Fruit fly (Drosophila melanogaster) whole organism, embryonic: ENCODE measurements around the gene Gr5a.

Experiments used
- ATbp ChIP-seq: fragments of 200-800 bp; sonication (Bioruptor generic); optimal IDR thresholded peaks from 2 replicates; lab custom pipeline; 2017; ENCODE audit warnings: missing biosample characterization, mild to moderate bottlenecking, missing genetic modification characterization, missing genetic modification reagents
- Asciz ChIP-seq: fragments of 200-800 bp; sonication (Bioruptor generic); optimal IDR thresholded peaks from 2 replicates; lab custom pipeline; 2017; ENCODE audit warnings: missing biosample characterization, mild to moderate bottlenecking, missing genetic modification characterization, missing genetic modification reagents
- CG11093 ChIP-seq: fragments of 200-800 bp; sonication (Bioruptor generic); IDR thresholded peaks from 3 replicates; pipeline ENCODE4 v1.3.6; 2022; ENCODE audit warnings: missing biosample characterization, missing genetic modification characterization
- CG11247 ChIP-seq: fragments of 200-800 bp; sonication (Bioruptor generic); IDR thresholded peaks from 2 replicates; pipeline ENCODE4 v1.3.6; 2022; ENCODE audit warnings: missing biosample characterization, missing genetic modification characterization
- CG11723 ChIP-seq: fragments of 200-800 bp; sonication (Bioruptor generic); optimal IDR thresholded peaks from 2 replicates; lab custom pipeline; 2017; ENCODE audit warnings: missing biosample characterization, mild to moderate bottlenecking, missing genetic modification characterization
- CG12236 ChIP-seq: fragments of 200-800 bp; sonication (Bioruptor generic); optimal IDR thresholded peaks from 2 replicates; lab custom pipeline; 2016; ENCODE audit warnings: missing biosample characterization, missing genetic modification characterization
- CG12299 ChIP-seq: fragments of 200-800 bp; sonication (Bioruptor generic); optimal IDR thresholded peaks from 2 replicates; lab custom pipeline; 2018; ENCODE audit warnings: missing biosample characterization, mild to moderate bottlenecking, missing genetic modification characterization
- CG12659 ChIP-seq: fragments of 200-800 bp; sonication (Bioruptor generic); optimal IDR thresholded peaks from 3 replicates; lab custom pipeline; 2017; ENCODE audit warnings: mild to moderate bottlenecking, missing biosample characterization, missing genetic modification reagents, missing genetic modification characterization
- CG14441 ChIP-seq: fragments of 200-800 bp; sonication (Bioruptor generic); IDR thresholded peaks from 2 replicates; pipeline ENCODE4 v1.3.6; 2022; ENCODE audit warnings: missing biosample characterization, missing genetic modification characterization
- CG15073 ChIP-seq: fragments of 200-800 bp; sonication (Bioruptor generic); optimal IDR thresholded peaks from 2 replicates; lab custom pipeline; 2016; ENCODE audit warnings: missing biosample characterization, missing genetic modification characterization
- CG15601 ChIP-seq: fragments of 200-800 bp; sonication (Bioruptor generic); optimal IDR thresholded peaks from 3 replicates; lab custom pipeline; 2019; ENCODE audit warnings: missing biosample characterization, mild to moderate bottlenecking, missing genetic modification characterization, moderate library complexity
- CG16813 ChIP-seq: fragments of 200-800 bp; sonication (Bioruptor generic); IDR thresholded peaks from 3 replicates; pipeline ENCODE4 v1.3.6; 2022; ENCODE audit warnings: missing biosample characterization, missing genetic modification characterization; ENCODE audit not compliant: partially characterized antibody
- CG17328 ChIP-seq: fragments of 200-800 bp; sonication (Bioruptor generic); IDR thresholded peaks from 2 replicates; pipeline ENCODE4 v1.3.6; 2022; ENCODE audit warnings: missing biosample characterization, missing genetic modification characterization
- CG2129 ChIP-seq: fragments of 200-800 bp; sonication (Bioruptor generic); IDR thresholded peaks from 2 replicates; pipeline ENCODE4 v1.3.6; 2022; ENCODE audit warnings: missing biosample characterization, missing genetic modification characterization; ENCODE audit not compliant: partially characterized antibody
- CG2199 ChIP-seq: fragments of 200-800 bp; sonication (Bioruptor generic); IDR thresholded peaks from 3 replicates; pipeline ENCODE4 v1.3.6; 2022; ENCODE audit warnings: missing biosample characterization, missing genetic modification characterization
- CG33213 ChIP-seq: fragments of 200-800 bp; sonication (Bioruptor generic); optimal IDR thresholded peaks from 3 replicates; lab custom pipeline; 2016; ENCODE audit warnings: missing biosample characterization, missing genetic modification characterization
- CG34422 ChIP-seq: fragments of 200-800 bp; sonication (Bioruptor generic); IDR thresholded peaks from 3 replicates; pipeline ENCODE4 v1.3.6; 2022; ENCODE audit warnings: missing biosample characterization, missing genetic modification characterization
- CG4328 ChIP-seq: fragments of 200-800 bp; sonication (Bioruptor generic); optimal IDR thresholded peaks from 3 replicates; lab custom pipeline; 2017; ENCODE audit warnings: missing biosample characterization, missing genetic modification reagents, missing genetic modification characterization
- CG4424 ChIP-seq: fragments of 200-800 bp; sonication (Bioruptor generic); optimal IDR thresholded peaks from 3 replicates; lab custom pipeline; 2016; ENCODE audit warnings: missing biosample characterization, missing genetic modification characterization
- CG6272 ChIP-seq: fragments of 200-800 bp; sonication (Bioruptor generic); IDR thresholded peaks from 2 replicates; pipeline ENCODE4 v1.3.6; 2022; ENCODE audit warnings: missing biosample characterization, missing genetic modification characterization
- CG7963 ChIP-seq: fragments of 200-800 bp; sonication (Bioruptor generic); IDR thresholded peaks from 3 replicates; pipeline ENCODE4 v1.3.6; 2022; ENCODE audit warnings: missing biosample characterization, missing genetic modification characterization; ENCODE audit not compliant: partially characterized antibody
- CG8290 ChIP-seq, 3 experiments: fragments of 200-800 bp; sonication (Bioruptor generic); optimal IDR thresholded peaks; 2 replicates each; lab custom pipeline; 2016 to 2019; ENCODE audit warnings: missing biosample characterization in 3 of 3, missing genetic modification characterization in 3 of 3, mild to moderate bottlenecking in 2 of 3, moderate library complexity in 1 of 3
- CG8388 ChIP-seq: fragments of 200-800 bp; sonication (Bioruptor generic); optimal IDR thresholded peaks from 2 replicates; lab custom pipeline; 2019; ENCODE audit warnings: missing biosample characterization, mild to moderate bottlenecking, missing genetic modification characterization, moderate library complexity
- CTCF ChIP-seq: fragments of 200-800 bp; sonication (Bioruptor generic); optimal IDR thresholded peaks from 2 replicates; lab custom pipeline; 2017; ENCODE audit warnings: missing biosample characterization, mild to moderate bottlenecking, missing genetic modification characterization, moderate library complexity
- D ChIP-seq, 2 experiments: fragments of 200-800 bp in 1 of 2; fragments of >200 bp in 1 of 2; sonication (Bioruptor generic) in 1 of 2; optimal IDR thresholded peaks; 2 replicates in 1 of 2; 3 replicates in 1 of 2; lab custom pipeline; 2017; ENCODE audit warnings: mild to moderate bottlenecking in 1 of 2, missing biosample characterization in 1 of 2, missing genetic modification characterization in 1 of 2, missing genetic modification reagents in 1 of 2
- D19A ChIP-seq: fragments of 200-800 bp; optimal IDR thresholded peaks from 3 replicates; lab custom pipeline; 2019; ENCODE audit warnings: missing biosample characterization, mild to moderate bottlenecking, missing genetic modification characterization, moderate library complexity
- D19B ChIP-seq: fragments of 200-800 bp; sonication (Bioruptor generic); optimal IDR thresholded peaks from 2 replicates; lab custom pipeline; 2017; ENCODE audit warnings: missing biosample characterization, mild to moderate bottlenecking, missing genetic modification characterization
- Dek ChIP-seq: fragments of 200-800 bp; sonication (Bioruptor generic); optimal IDR thresholded peaks from 3 replicates; lab custom pipeline; 2019; ENCODE audit warnings: missing biosample characterization, mild to moderate bottlenecking, missing genetic modification characterization, moderate library complexity
- Dip3 ChIP-seq: fragments of 200-800 bp; sonication (Bioruptor generic); optimal IDR thresholded peaks from 3 replicates; lab custom pipeline; 2016; ENCODE audit warnings: missing biosample characterization, missing genetic modification characterization
- Elba2 ChIP-seq: fragments of 200-800 bp; sonication (Bioruptor generic); optimal IDR thresholded peaks from 3 replicates; lab custom pipeline; 2016; ENCODE audit warnings: missing biosample characterization, missing genetic modification characterization
- Fer1 ChIP-seq: fragments of 200-800 bp; sonication (Bioruptor generic); optimal IDR thresholded peaks from 2 replicates; lab custom pipeline; 2017; ENCODE audit warnings: missing biosample characterization, mild to moderate bottlenecking, missing genetic modification characterization
- H15 ChIP-seq: fragments of 200-800 bp; sonication (Bioruptor generic); IDR thresholded peaks from 3 replicates; pipeline ENCODE4 v1.3.6; 2022; ENCODE audit warnings: missing biosample characterization, missing genetic modification characterization
- HLH4C ChIP-seq: fragments of 200-800 bp; sonication (Bioruptor generic); IDR thresholded peaks from 3 replicates; pipeline ENCODE4 v1.3.6; 2022; ENCODE audit warnings: missing biosample characterization, missing genetic modification characterization; ENCODE audit not compliant: partially characterized antibody
- HLHmδ ChIP-seq: fragments of 200-800 bp; sonication (Bioruptor generic); optimal IDR thresholded peaks from 2 replicates; lab custom pipeline; 2018; ENCODE audit warnings: missing biosample characterization, mild to moderate bottlenecking, missing genetic modification characterization, moderate library complexity
- Ptx1 ChIP-seq: fragments of 200-800 bp; sonication (Bioruptor generic); IDR thresholded peaks from 2 replicates; pipeline ENCODE4 v1.3.6; 2022; ENCODE audit warnings: missing biosample characterization, missing genetic modification characterization
- Sry-β ChIP-seq: fragments of 200-800 bp; sonication (Bioruptor generic); optimal IDR thresholded peaks from 2 replicates; lab custom pipeline; 2018; ENCODE audit warnings: missing biosample characterization, mild to moderate bottlenecking, missing genetic modification characterization, moderate library complexity
- al ChIP-seq: fragments of 200-800 bp; sonication (Bioruptor generic); IDR thresholded peaks from 2 replicates; pipeline ENCODE4 v1.3.6; 2022; ENCODE audit warnings: missing biosample characterization, missing genetic modification characterization
- ash1 ChIP-seq: fragments of 200-800 bp; sonication (Bioruptor generic); optimal IDR thresholded peaks from 2 replicates; lab custom pipeline; 2018; ENCODE audit warnings: missing biosample characterization, mild to moderate bottlenecking, missing genetic modification characterization
- cato ChIP-seq: fragments of 200-800 bp; sonication (Bioruptor generic); optimal IDR thresholded peaks from 2 replicates; lab custom pipeline; 2016; ENCODE audit warnings: missing biosample characterization, missing genetic modification characterization, borderline replicate concordance
- cg ChIP-seq: fragments of 200-800 bp; sonication (Bioruptor generic); optimal IDR thresholded peaks from 3 replicates; lab custom pipeline; 2019; ENCODE audit warnings: missing biosample characterization, mild to moderate bottlenecking, missing genetic modification characterization, moderate library complexity
- ems ChIP-seq: fragments of 200-800 bp; sonication (Bioruptor generic); optimal IDR thresholded peaks from 3 replicates; lab custom pipeline; 2016; ENCODE audit warnings: missing biosample characterization, missing genetic modification characterization
- en ChIP-seq: fragments of 200-800 bp; sonication (Bioruptor generic); optimal IDR thresholded peaks from 2 replicates; lab custom pipeline; 2016; ENCODE audit warnings: missing biosample characterization, missing genetic modification characterization
- exex ChIP-seq: fragments of 200-800 bp; sonication (Bioruptor generic); optimal IDR thresholded peaks from 4 replicates; lab custom pipeline; 2018; ENCODE audit warnings: missing biosample characterization, mild to moderate bottlenecking, missing genetic modification characterization, moderate library complexity
- h ChIP-seq: fragments of >200 bp; optimal IDR thresholded peaks from 2 replicates; lab custom pipeline; 2017
- hb ChIP-seq: fragments of 200-800 bp; sonication (Bioruptor generic); IDR thresholded peaks from 3 replicates; pipeline ENCODE4 v1.3.6; 2022; ENCODE audit warnings: missing biosample characterization, missing genetic modification characterization; ENCODE audit not compliant: partially characterized antibody
- lmd ChIP-seq: fragments of 200-800 bp; sonication (Bioruptor generic); IDR thresholded peaks from 2 replicates; pipeline ENCODE4 v1.3.6; 2022; ENCODE audit warnings: missing biosample characterization, missing genetic modification characterization
- phol ChIP-seq: fragments of 200-800 bp; sonication (Bioruptor generic); optimal IDR thresholded peaks from 3 replicates; lab custom pipeline; 2018; ENCODE audit warnings: missing biosample characterization, mild to moderate bottlenecking, missing genetic modification characterization, moderate library complexity
- rib ChIP-seq: fragments of 200-800 bp; sonication (Bioruptor generic); IDR thresholded peaks from 2 replicates; pipeline ENCODE4 v1.3.6; 2022; ENCODE audit warnings: missing biosample characterization, missing genetic modification characterization
- salm ChIP-seq: fragments of 200-800 bp; sonication (Bioruptor generic); optimal IDR thresholded peaks from 2 replicates; lab custom pipeline; 2018; ENCODE audit warnings: missing biosample characterization, mild to moderate bottlenecking, missing genetic modification characterization
- toy ChIP-seq: fragments of 200-800 bp; sonication (Bioruptor generic); IDR thresholded peaks from 2 replicates; pipeline ENCODE4 v1.3.6; 2022; ENCODE audit warnings: missing biosample characterization, missing genetic modification characterization
- vfl ChIP-seq: fragments of 200-800 bp; sonication (Bioruptor generic); optimal IDR thresholded peaks from 2 replicates; lab custom pipeline; 2016; ENCODE audit warnings: missing biosample characterization, missing genetic modification characterization

Gene Gr5a

dm6 chrX:5665902-5666301, 14.5 kb upstream of the Gr5a start, which contains the start of the genes Sirt4 and CG4119 (continued):
- TF ChIP-seq CG12659 (GFP tag; lab: Kevin White, UChicago) (peak; percentile 83), CG33213 (GFP tag; lab: Kevin White, UChicago) (peak; percentile 25), cato (GFP tag; lab: Kevin White, UChicago) (no peak), cg (GFP tag; lab: Kevin White, UChicago) (peak; percentile 92), en (GFP tag; lab: Kevin White, UChicago) (no peak), D19B (no peak), Dek (tag; lab: Kevin White, UChicago) (peak; percentile 9), CG14441 (GFP tag; lab: Robert Waterston, UW) (no peak), ems (no peak), al (GFP tag; lab: Robert Waterston, UW) (0 out of 2 replicates have a peak, but pooled peaks have one; percentile 31), h (lab: Kevin White, UChicago) (no peak), HLHmδ (no peak), CG12299 (no peak), CG6272 (GFP tag; lab: Robert Waterston, UW) (peak; percentile 59; the same call in 1 of the 2 replicates), CG2129 (GFP tag; lab: Robert Waterston, UW) (peak; percentile 92), CG15601 (tag; lab: Kevin White, UChicago) (no peak), CG7963 (GFP tag; lab: Robert Waterston, UW) (peak; percentile 98), lmd (GFP tag; lab: Robert Waterston, UW) (no peak), ATbp (no peak), rib (no peak), CG4424 (GFP tag; lab: Kevin White, UChicago) (no peak), CG11723 (no peak), HLH4C (GFP tag; lab: Robert Waterston, UW) (peak; percentile 97), CG16813 (GFP tag; lab: Robert Waterston, UW) (peak; percentile 96), Fer1 (GFP tag; lab: Kevin White, UChicago) (peak; percentile 27), CG11247 (peak; percentile 36; the same call in 1 of the 2 replicates), CG4328 (GFP tag; lab: Kevin White, UChicago) (no peak), toy (GFP tag; lab: Robert Waterston, UW) (no peak), CG34422 (GFP tag; lab: Robert Waterston, UW) (peak; percentile 56; the same call in 1 of the 3 replicates), hb (GFP tag; lab: Robert Waterston, UW) (peak; percentile 97), exex (tag; lab: Kevin White, UChicago) (no peak), CG12236 (GFP tag; lab: Kevin White, UChicago) (no peak), CG15073 (GFP tag; lab: Kevin White, UChicago) (no peak), CG11093 (GFP tag; lab: Robert Waterston, UW) (no peak), Sry-β (peak; percentile 11), CG17328 (GFP tag; lab: Robert Waterston, UW) (no peak), Elba2 (no peak), CG8290 (GFP tag; optimal IDR thresholded peaks at IDR 0.05; lab: Kevin White, UChicago) (peak; percentile 16), CG8290 (tag; optimal IDR thresholded peaks at IDR 0.05; lab: Kevin White, UChicago) (peak in 1 of 2 experiments; percentile 78), Dip3 (GFP tag; lab: Kevin White, UChicago) (peak; percentile 12), D (optimal IDR thresholded peaks at IDR 0.05; lab: Kevin White, UChicago) (peak; percentile 16), D (GFP tag; optimal IDR thresholded peaks at IDR 0.05; lab: Kevin White, UChicago) (no peak), CTCF (GFP tag; lab: Kevin White, UChicago) (no peak), H15 (GFP tag; lab: Robert Waterston, UW) (peak; percentile 30; the same call in 1 of the 3 replicates), Asciz (GFP tag; lab: Kevin White, UChicago) (no peak), CG8388 (peak; percentile 3), CG2199 (no peak), salm (tag; lab: Kevin White, UChicago) (no peak), phol (tag; lab: Kevin White, UChicago) (peak; percentile 52), ash1 (GFP tag; lab: Kevin White, UChicago) (no peak), D19A (tag; lab: Kevin White, UChicago) (no peak), Ptx1 (GFP tag; lab: Robert Waterston, UW) (no peak), vfl (GFP tag; lab: Kevin White, UChicago) (no peak)
